Fruit fly (Drosophila melanogaster): ENCODE measurements around the gene Daxx.

The Daxx gene

dm6 chr2L:6455955-6456599 is 24.7 kb upstream of the Daxx start, which contains the start of gene frj (continued):
- TF ChIP-seq CG8281 (tag; optimal IDR thresholded peaks at IDR 0.05), result peak; percentile 24
- TF ChIP-seq CG15601 (tag; optimal IDR thresholded peaks at IDR 0.05), result peak; percentile 46
- TF ChIP-seq CG32772 (GFP tag; IDR thresholded peaks at IDR 0.05), result 0 out of 2 replicates have a peak, but pooled peaks have one; percentile 33
- TF ChIP-seq CG34422 (GFP tag; IDR thresholded peaks at IDR 0.05), result peak; percentile 62; the same call in 1 of the 3 replicates
- no peak for TF ChIP-seq odd (GFP tag; optimal IDR thresholded peaks at IDR 0.05)
- TF ChIP-seq NFAT (GFP tag; IDR thresholded peaks at IDR 0.05), result peak; percentile 61
- TF ChIP-seq HLHmδ (GFP tag; optimal IDR thresholded peaks at IDR 0.05), result no peak
- TF ChIP-seq az2 (GFP tag; optimal IDR thresholded peaks at IDR 0.05), result peak; percentile 53
- peak; percentile 48 for TF ChIP-seq NfI (GFP tag; optimal IDR thresholded peaks at IDR 0.05)
- peak; percentile 71 for TF ChIP-seq CHES-1-like (GFP tag; optimal IDR thresholded peaks at IDR 0.05)
- no peak for TF ChIP-seq lov (optimal IDR thresholded peaks at IDR 0.05)
- TF ChIP-seq lov (GFP tag; IDR thresholded peaks at IDR 0.05), result peak; percentile 47; the same call in 1 of the 3 replicates
- TF ChIP-seq chif (GFP tag; optimal IDR thresholded peaks at IDR 0.05), result peak; percentile 63 to 65
- peak; percentile 54 for TF ChIP-seq CG7928 (GFP tag; optimal IDR thresholded peaks at IDR 0.05)
- no peak for TF ChIP-seq Ravus (GFP tag; IDR thresholded peaks at IDR 0.05)
- peak; percentile 82 for TF ChIP-seq CG12659 (GFP tag; optimal IDR thresholded peaks at IDR 0.05)
- TF ChIP-seq CG3847 (GFP tag; IDR thresholded peaks at IDR 0.05), result peak; percentile 79
- TF ChIP-seq CG18476 (GFP tag; optimal IDR thresholded peaks at IDR 0.05), result peak; percentile 33
- peak; percentile 53 for TF ChIP-seq PHDP (tag; optimal IDR thresholded peaks at IDR 0.05)
- peak; percentile 42 for TF ChIP-seq D19A (tag; optimal IDR thresholded peaks at IDR 0.05)
- TF ChIP-seq Meics (GFP tag; optimal IDR thresholded peaks at IDR 0.05), result peak; percentile 29
- peak; percentile 72 for TF ChIP-seq CG2712 (tag; optimal IDR thresholded peaks at IDR 0.05)
- TF ChIP-seq mld (GFP tag; IDR thresholded peaks at IDR 0.05; ENCODE audit: partially characterized antibody), result no peak
- peak; percentile 62 for TF ChIP-seq CG12299 (tag; optimal IDR thresholded peaks at IDR 0.05)
- no peak for TF ChIP-seq CG12071 (GFP tag; optimal IDR thresholded peaks at IDR 0.05)
- TF ChIP-seq shn (GFP tag; optimal IDR thresholded peaks at IDR 0.05), result peak; percentile 69
- peak; percentile 61 for TF ChIP-seq Ssrp (tag; optimal IDR thresholded peaks at IDR 0.05)
- TF ChIP-seq CG16779 (GFP tag; IDR thresholded peaks at IDR 0.05), result no peak
- TF ChIP-seq CG3065 (GFP tag; optimal IDR thresholded peaks at IDR 0.05), result peak; percentile 47
- peak; percentile 80 for TF ChIP-seq mam (GFP tag; optimal IDR thresholded peaks at IDR 0.05)
- peak; percentile 10 for TF ChIP-seq exex (tag; optimal IDR thresholded peaks at IDR 0.05)
- peak; percentile 77 for TF ChIP-seq CG9932 (GFP tag; IDR thresholded peaks at IDR 0.05)
- 0 out of 3 replicates have a peak, but pooled peaks have one; percentile 45 for TF ChIP-seq HLH4C (GFP tag; IDR thresholded peaks at IDR 0.05; ENCODE audit: partially characterized antibody)
- TF ChIP-seq CG18764 (GFP tag; optimal IDR thresholded peaks at IDR 0.05), result peak; percentile 53
- peak; percentile 68 for TF ChIP-seq CG13624 (GFP tag; optimal IDR thresholded peaks at IDR 0.05)
- TF ChIP-seq Nf-YC (tag; optimal IDR thresholded peaks at IDR 0.05), result peak; percentile 62
- peak; percentile 70 for TF ChIP-seq HLH54F (GFP tag; optimal IDR thresholded peaks at IDR 0.05)
- peak; percentile 73 for TF ChIP-seq CG4617 (GFP tag; optimal IDR thresholded peaks at IDR 0.05; ENCODE audit: borderline replicate concordance)
- TF ChIP-seq CG5245 (GFP tag; optimal IDR thresholded peaks at IDR 0.05), result peak; percentile 42
- no peak for TF ChIP-seq Hr39 (optimal IDR thresholded peaks at IDR 0.05)
- TF ChIP-seq lola (GFP tag; optimal IDR thresholded peaks at IDR 0.05), result peak in 2 of 3 experiments; percentile 26 to 91
- no peak for TF ChIP-seq H15 (GFP tag; IDR thresholded peaks at IDR 0.05)
- TF ChIP-seq CG10543 (GFP tag; optimal IDR thresholded peaks at IDR 0.05), result peak; percentile 6
- TF ChIP-seq gem (tag; optimal IDR thresholded peaks at IDR 0.05), result peak; percentile 76
- peak; percentile 29 for TF ChIP-seq Max (GFP tag; optimal IDR thresholded peaks at IDR 0.05)
- peak in 1 of 2 experiments; percentile 33 for TF ChIP-seq crp (GFP tag; optimal IDR thresholded peaks at IDR 0.05)
- peak; percentile 85 for TF ChIP-seq CG9609 (GFP tag; optimal IDR thresholded peaks at IDR 0.05)
- TF ChIP-seq MBD-R2 (GFP tag; IDR thresholded peaks at IDR 0.05), result peak; percentile 56
- TF ChIP-seq Usf (GFP tag; optimal IDR thresholded peaks at IDR 0.05), result peak; percentile 33

All from whole organism, embryonic.